Worm (Caenorhabditis elegans) whole organism, midembryonic: ENCODE results near the gene Y39A1A.27.

Experiments used
- cog-1 ChIP-seq: sonication (generic microtip); optimal IDR thresholded peaks from 2 replicates; lab custom pipeline; 2016; ENCODE audit warnings: missing genetic modification characterization, missing compliant biosample characterization
- ztf-23 ChIP-seq: fragments of 200-800 bp; sonication (Bioruptor generic); IDR thresholded peaks from 2 replicates; pipeline ENCODE4 v1.3.6; 2022; ENCODE audit warnings: missing genetic modification reagents, missing genetic modification characterization, missing compliant biosample characterization

- TF ChIP-seq cog-1 (tag; lab: Kevin White, UChicago) (no peak), ztf-23 (GFP tag; lab: Robert Waterston, UW) (0 out of 2 replicates have a peak, but pooled peaks have one; percentile 55)
These were observed 17.6 kb upstream of the Y39A1A.27 start, which contains the start of the genes lron-10 and hpr-9 for ce11 chrIII:10621208-10621607.
